Worm (Caenorhabditis elegans) whole organism, L1 larva: Measurements from ENCODE around the gene Y54E2A.4.

Source experiments
- aha-1 ChIP-seq: fragments of 150-350 bp; optimal IDR thresholded peaks from 2 replicates; lab custom pipeline; 2014; ENCODE audit warnings: missing biosample characterization, missing genetic modification characterization
- alr-1 ChIP-seq: fragments of 200-800 bp; sonication (Bioruptor generic); optimal IDR thresholded peaks from 2 replicates; lab custom pipeline; 2018; ENCODE audit warnings: borderline replicate concordance, mild to moderate bottlenecking, missing genetic modification characterization, missing compliant biosample characterization
- fkh-10 ChIP-seq: sonication (generic microtip); optimal IDR thresholded peaks from 2 replicates; lab custom pipeline; 2017; ENCODE audit warnings: missing biosample characterization, missing genetic modification reagents, missing genetic modification characterization
- lin-15B ChIP-seq: fragments of 150-350 bp; sonication (generic microtip); optimal IDR thresholded peaks from 3 replicates; lab custom pipeline; 2014; ENCODE audit warnings: missing biosample characterization, missing genetic modification characterization
- nhr-11 ChIP-seq: fragments of 150-350 bp; optimal IDR thresholded peaks from 2 replicates; lab custom pipeline; 2014; ENCODE audit warnings: missing biosample characterization, missing genetic modification characterization
- nhr-12 ChIP-seq: sonication (generic microtip); optimal IDR thresholded peaks from 2 replicates; lab custom pipeline; 2017; ENCODE audit warnings: missing biosample characterization, missing genetic modification characterization
- nhr-19 ChIP-seq: fragments of 200-800 bp; sonication (Bioruptor generic); conservative IDR thresholded peaks from 2 replicates; pipeline ENCODE4 v1.3.6; 2022; ENCODE audit warnings: missing genetic modification characterization, missing compliant biosample characterization
- nhr-20 ChIP-seq: sonication (generic microtip); optimal IDR thresholded peaks from 2 replicates; lab custom pipeline; 2016; ENCODE audit warnings: mild to moderate bottlenecking, missing genetic modification characterization, missing compliant biosample characterization
- pag-3 ChIP-seq: sonication (generic microtip); optimal IDR thresholded peaks from 2 replicates; lab custom pipeline; 2017; ENCODE audit warnings: missing genetic modification characterization, mild to moderate bottlenecking, missing compliant biosample characterization, antibody characterized with exemption, borderline replicate concordance; ENCODE audit not compliant: insufficient read depth
- unc-30 ChIP-seq: sonication (generic microtip); optimal IDR thresholded peaks from 2 replicates; lab custom pipeline; 2017; ENCODE audit warnings: missing biosample characterization, missing genetic modification characterization

ce11 chrII:14706479-14706878 is 47.9 kb upstream of the Y54E2A.4 start:
- TF ChIP-seq alr-1 (tag; lab: Kevin White, UChicago) (no peak), unc-30 (tag; lab: Kevin White, UChicago) (no peak), nhr-11 (tag; lab: Kevin White, UChicago) (no peak), nhr-12 (tag; lab: Kevin White, UChicago) (no peak), aha-1 (tag; lab: Kevin White, UChicago) (no peak), lin-15B (tag; lab: Kevin White, UChicago) (no peak), nhr-19 (GFP tag; lab: Robert Waterston, UW) (no peak), pag-3 (tag; lab: Kevin White, UChicago) (no peak), nhr-20 (tag; lab: Kevin White, UChicago) (no peak), fkh-10 (GFP tag; lab: Kevin White, UChicago) (no peak)
